Worm (Caenorhabditis elegans) whole organism, early embryonic: ENCODE results near the gene D1053.3.

Source experiments
- B0310.2 ChIP-seq: sonication (generic microtip); optimal IDR thresholded peaks from 2 replicates; lab custom pipeline; 2016; ENCODE audit warnings: mild to moderate bottlenecking, missing genetic modification characterization, missing compliant biosample characterization
- F13C5.2 ChIP-seq: sonication (generic microtip); optimal IDR thresholded peaks from 2 replicates; lab custom pipeline; 2017; ENCODE audit warnings: mild to moderate bottlenecking, missing genetic modification characterization, inconsistent platforms, missing compliant biosample characterization
- aly-1 ChIP-seq: sonication (generic microtip); optimal IDR thresholded peaks from 2 replicates; lab custom pipeline; 2016; ENCODE audit warnings: missing genetic modification characterization, missing compliant biosample characterization
- ama-1 ChIP-seq: fragments of 150-350 bp; optimal IDR thresholded peaks from 2 replicates; lab custom pipeline; 2014
- ceh-13 ChIP-seq: fragments of 200-800 bp; sonication (Bioruptor generic); optimal IDR thresholded peaks from 2 replicates; lab custom pipeline; 2018; ENCODE audit warnings: mild to moderate bottlenecking, missing genetic modification characterization, missing compliant biosample characterization
- ceh-36 ChIP-seq: sonication (generic microtip); optimal IDR thresholded peaks from 2 replicates; lab custom pipeline; 2016; ENCODE audit warnings: missing genetic modification characterization, inconsistent platforms, missing compliant biosample characterization
- ets-7 ChIP-seq: sonication (generic microtip); optimal IDR thresholded peaks from 2 replicates; lab custom pipeline; 2016; ENCODE audit warnings: missing genotype, missing genetic modification characterization, missing compliant biosample characterization
- flt-1 ChIP-seq: fragments of 200-800 bp; sonication (Bioruptor generic); IDR thresholded peaks from 2 replicates; pipeline ENCODE4 v1.3.6; 2022; ENCODE audit warnings: missing genetic modification characterization, missing compliant biosample characterization
- hmg-4 ChIP-seq: fragments of 200-800 bp; sonication (Bioruptor generic); optimal IDR thresholded peaks from 2 replicates; lab custom pipeline; 2018; ENCODE audit warnings: mild to moderate bottlenecking, missing genetic modification characterization, missing compliant biosample characterization
- hnd-1 ChIP-seq: sonication (generic microtip); optimal IDR thresholded peaks from 2 replicates; lab custom pipeline; 2016; ENCODE audit warnings: missing genetic modification characterization, missing compliant biosample characterization
- pes-1 ChIP-seq: fragments of 200-800 bp; sonication (Bioruptor generic); IDR thresholded peaks from 2 replicates; pipeline ENCODE4 v1.3.6; 2022; ENCODE audit warnings: missing genetic modification reagents, missing genetic modification characterization, missing compliant biosample characterization
- scrt-1 ChIP-seq: fragments of 200-800 bp; sonication (Bioruptor generic); IDR thresholded peaks from 2 replicates; pipeline ENCODE4 v1.3.6; 2022; ENCODE audit warnings: missing genetic modification characterization, missing compliant biosample characterization
- tbx-11 ChIP-seq: fragments of 200-800 bp; sonication (Bioruptor generic); IDR thresholded peaks from 2 replicates; pipeline ENCODE4 v1.3.6; 2022; ENCODE audit warnings: missing genetic modification characterization, missing compliant biosample characterization
- tbx-37 ChIP-seq: fragments of 200-800 bp; sonication (Bioruptor generic); conservative IDR thresholded peaks from 2 replicates; pipeline ENCODE4 v1.3.6; 2022; ENCODE audit warnings: missing genetic modification reagents, missing genetic modification characterization, missing compliant biosample characterization

- TF ChIP-seq pes-1 (GFP tag; lab: Robert Waterston, UW): no peak
- TF ChIP-seq hmg-4 (GFP tag; lab: Kevin White, UChicago): no peak
- TF ChIP-seq ama-1 (lab: Kevin White, UChicago): no peak
- TF ChIP-seq tbx-37: no peak
- no peak for TF ChIP-seq ets-7
- TF ChIP-seq tbx-11 (GFP tag; lab: Robert Waterston, UW): no peak
- TF ChIP-seq scrt-1 (GFP tag; lab: Robert Waterston, UW): no peak
- no peak for TF ChIP-seq ceh-36
- no peak for TF ChIP-seq F13C5.2 (tag; lab: Kevin White, UChicago)
- no peak for TF ChIP-seq hnd-1 (tag; lab: Kevin White, UChicago)
- no peak for TF ChIP-seq aly-1
- TF ChIP-seq B0310.2: no peak
- TF ChIP-seq flt-1 (GFP tag; lab: Robert Waterston, UW): no peak
- TF ChIP-seq ceh-13: no peak
Observed at ce11 chrX:11718751-11719150, 18.2 kb downstream of the D1053.3 start.
